Worm (Caenorhabditis elegans): Measurements from ENCODE around the gene C26G2.2.

- TF ChIP-seq ets-4 (tag; optimal IDR thresholded peaks at IDR 0.05) (no peak), sox-4 (tag; optimal IDR thresholded peaks at IDR 0.05) (no peak)
Observed at ce11 chrX:14633679-14634078, 30.4 kb upstream of the C26G2.2 start.
